Worm (Caenorhabditis elegans): Measurements from ENCODE around the gene ucp-4.

- TF ChIP-seq mec-3 (tag; optimal IDR thresholded peaks at IDR 0.05; ENCODE audit: borderline replicate concordance) (no peak), fkh-10 (GFP tag; optimal IDR thresholded peaks at IDR 0.05) (no peak), dmd-4 (tag; optimal IDR thresholded peaks at IDR 0.05; ENCODE audit: borderline replicate concordance) (no peak), sox-2 (GFP tag; IDR thresholded peaks at IDR 0.05) (no peak), lim-6 (tag; optimal IDR thresholded peaks at IDR 0.05) (no peak)
These were observed 21.7 kb upstream of the ucp-4 start for ce11 chrV:9312377-9312776.

Measured in whole organism, late embryonic.